Worm (Caenorhabditis elegans) whole organism, late embryonic: Measurements from ENCODE around the gene H08J19.1.

Experiments used
- ama-1 ChIP-seq: fragments of 150-350 bp; optimal IDR thresholded peaks from 2 replicates; lab custom pipeline; 2014
- ceh-45 ChIP-seq: fragments of 200-800 bp; sonication (Bioruptor generic); IDR thresholded peaks from 2 replicates; pipeline ENCODE4 v1.3.6; 2022; ENCODE audit warnings: missing genetic modification reagents, missing genetic modification characterization, missing compliant biosample characterization
- ceh-48 ChIP-seq: sonication (generic microtip); optimal IDR thresholded peaks from 2 replicates; lab custom pipeline; 2016; ENCODE audit warnings: missing genetic modification characterization, inconsistent platforms, missing compliant biosample characterization
- dmd-4 ChIP-seq: sonication (generic microtip); optimal IDR thresholded peaks from 2 replicates; lab custom pipeline; 2016; ENCODE audit warnings: borderline replicate concordance, missing genetic modification characterization, missing compliant biosample characterization
- elt-2 ChIP-seq: sonication (generic microtip); optimal IDR thresholded peaks from 2 replicates; lab custom pipeline; 2016; ENCODE audit warnings: missing genetic modification reagents, missing genetic modification characterization, missing compliant biosample characterization
- eyg-1 ChIP-seq: sonication (generic microtip); optimal IDR thresholded peaks from 2 replicates; lab custom pipeline; 2016; ENCODE audit warnings: missing genotype, missing genetic modification characterization, missing compliant biosample characterization
- fkh-6 ChIP-seq: sonication (generic microtip); optimal IDR thresholded peaks from 2 replicates; lab custom pipeline; 2016; ENCODE audit warnings: missing genetic modification characterization, missing compliant biosample characterization
- nhr-11 ChIP-seq: fragments of 150-350 bp; optimal IDR thresholded peaks from 2 replicates; lab custom pipeline; 2014; ENCODE audit warnings: missing biosample characterization, missing genetic modification characterization
- pax-1 ChIP-seq: fragments of 150-350 bp; optimal IDR thresholded peaks from 2 replicates; lab custom pipeline; 2014; ENCODE audit warnings: missing biosample characterization, missing genetic modification characterization
- pqm-1 ChIP-seq: sonication (generic microtip); optimal IDR thresholded peaks from 2 replicates; lab custom pipeline; 2016; ENCODE audit warnings: missing genetic modification characterization, missing compliant biosample characterization
- ttx-3 ChIP-seq: sonication (generic microtip); optimal IDR thresholded peaks from 2 replicates; lab custom pipeline; 2016; ENCODE audit warnings: missing genetic modification reagents, missing genetic modification characterization, missing compliant biosample characterization
- unc-3 ChIP-seq, 2 experiments: fragments of 200-800 bp in 1 of 2; sonication (Bioruptor generic) in 1 of 2; sonication (generic microtip) in 1 of 2; conservative IDR thresholded peaks in 1 of 2; optimal IDR thresholded peaks in 1 of 2; 2 replicates each; pipeline versions ENCODE4 v1.3.6 to Lab custom; 2016 to 2022; ENCODE audit warnings: missing compliant biosample characterization in 2 of 2, missing genetic modification characterization in 2 of 2, missing genetic modification reagents in 1 of 2
- unc-55 ChIP-seq: sonication (generic microtip); optimal IDR thresholded peaks from 2 replicates; lab custom pipeline; 2017; ENCODE audit warnings: missing biosample characterization, missing genetic modification reagents, missing genetic modification characterization

ce11 chrX:15609698-15610097 lies 33.0 kb upstream of the H08J19.1 start:
- TF ChIP-seq unc-55 (GFP tag; lab: Kevin White, UChicago): no peak
- TF ChIP-seq elt-2 (tag; lab: Kevin White, UChicago): no peak
- TF ChIP-seq ttx-3 (tag; lab: Kevin White, UChicago): no peak
- TF ChIP-seq fkh-6 (tag; lab: Kevin White, UChicago): no peak
- no peak for TF ChIP-seq nhr-11
- no peak for TF ChIP-seq unc-3 (GFP tag; conservative IDR thresholded peaks at IDR 0.05; lab: Robert Waterston, UW)
- no peak for TF ChIP-seq unc-3 (tag; optimal IDR thresholded peaks at IDR 0.05; lab: Kevin White, UChicago)
- TF ChIP-seq ceh-45: no peak
- no peak for TF ChIP-seq pqm-1
- no peak for TF ChIP-seq eyg-1 (tag; lab: Kevin White, UChicago)
- TF ChIP-seq dmd-4 (tag; lab: Kevin White, UChicago): no peak
- TF ChIP-seq ama-1 (lab: Kevin White, UChicago): no peak
- no peak for TF ChIP-seq pax-1 (tag; lab: Kevin White, UChicago)
- TF ChIP-seq ceh-48 (tag; lab: Kevin White, UChicago): no peak
